Worm (Caenorhabditis elegans) whole organism, young adult: ENCODE measurements around the gene F41B5.12.

ENCODE experiments used
- B0035.1 ChIP-seq: sonication (generic microtip); optimal IDR thresholded peaks from 2 replicates; lab custom pipeline; 2016; ENCODE audit warnings: missing genetic modification characterization, mild to moderate bottlenecking, missing compliant biosample characterization, missing genotype, missing genetic modification reagents
- B0261.1 ChIP-seq: sonication (generic microtip); optimal IDR thresholded peaks from 2 replicates; lab custom pipeline; 2016; ENCODE audit warnings: mild to moderate bottlenecking, missing genetic modification characterization, moderate library complexity, missing compliant biosample characterization
- B0336.3 ChIP-seq: fragments of 200-800 bp; sonication (Bioruptor generic); IDR thresholded peaks from 2 replicates; pipeline ENCODE4 v1.3.6; 2022; ENCODE audit warnings: missing genetic modification characterization, missing compliant biosample characterization
- F37B4.10 ChIP-seq: fragments of 200-800 bp; sonication (Bioruptor generic); IDR thresholded peaks from 2 replicates; pipeline ENCODE4 v1.3.6; 2022; ENCODE audit warnings: missing genetic modification characterization, missing compliant biosample characterization
- F39B2.1 ChIP-seq: fragments of 200-800 bp; sonication (Bioruptor generic); IDR thresholded peaks from 2 replicates; pipeline ENCODE4 v1.3.6; 2022; ENCODE audit warnings: missing genetic modification reagents, missing genetic modification characterization, missing compliant biosample characterization
- F49E8.2 ChIP-seq: sonication (generic microtip); optimal IDR thresholded peaks from 3 replicates; lab custom pipeline; 2017; ENCODE audit warnings: missing genetic modification characterization, mild to moderate bottlenecking, missing compliant biosample characterization, antibody characterized with exemption, moderate library complexity; ENCODE audit not compliant: insufficient read depth
- F57A8.1 ChIP-seq: fragments of 200-800 bp; sonication (Bioruptor generic); optimal IDR thresholded peaks from 2 replicates; lab custom pipeline; 2018; ENCODE audit warnings: mild to moderate bottlenecking, missing genetic modification characterization, moderate library complexity, missing compliant biosample characterization
- K12H6.12 ChIP-seq: fragments of 200-800 bp; sonication (Bioruptor generic); optimal IDR thresholded peaks from 2 replicates; lab custom pipeline; 2018; ENCODE audit warnings: mild to moderate bottlenecking, missing genetic modification characterization, missing compliant biosample characterization
- Y79H2A.3 ChIP-seq: fragments of 200-800 bp; sonication (Bioruptor generic); conservative IDR thresholded peaks from 2 replicates; pipeline ENCODE4 v1.3.6; 2022; ENCODE audit warnings: missing genetic modification reagents, missing genetic modification characterization, missing compliant biosample characterization
- attf-3 ChIP-seq: fragments of 200-800 bp; sonication (Bioruptor generic); conservative IDR thresholded peaks from 2 replicates; pipeline ENCODE4 v1.3.6; 2022; ENCODE audit warnings: missing genetic modification reagents, missing genetic modification characterization, missing compliant biosample characterization
- attf-5 ChIP-seq: fragments of 200-800 bp; sonication (Bioruptor generic); optimal IDR thresholded peaks from 2 replicates; lab custom pipeline; 2018; ENCODE audit warnings: mild to moderate bottlenecking, missing genetic modification characterization, missing compliant biosample characterization
- attf-6 ChIP-seq: fragments of 200-800 bp; sonication (Bioruptor generic); IDR thresholded peaks from 2 replicates; pipeline ENCODE4 v1.3.6; 2022; ENCODE audit warnings: missing genetic modification reagents, missing genetic modification characterization, missing compliant biosample characterization
- bed-1 ChIP-seq: fragments of 200-800 bp; sonication (Bioruptor generic); IDR thresholded peaks from 2 replicates; pipeline ENCODE4 v1.3.6; 2022; ENCODE audit warnings: missing genetic modification reagents, missing genetic modification characterization, missing compliant biosample characterization
- cebp-1 ChIP-seq, 2 experiments: fragments of 200-800 bp in 1 of 2; sonication (Bioruptor generic) in 1 of 2; sonication (generic microtip) in 1 of 2; IDR thresholded peaks in 1 of 2; optimal IDR thresholded peaks in 1 of 2; 2 replicates each; pipeline versions ENCODE4 v1.3.6 to Lab custom; 2017 to 2022; ENCODE audit warnings: missing compliant biosample characterization in 2 of 2, missing genetic modification characterization in 2 of 2, mild to moderate bottlenecking in 1 of 2, missing genetic modification reagents in 1 of 2, moderate library complexity in 1 of 2
- ets-4 ChIP-seq: fragments of 200-800 bp; sonication (Bioruptor generic); optimal IDR thresholded peaks from 2 replicates; lab custom pipeline; 2018; ENCODE audit warnings: mild to moderate bottlenecking, missing genetic modification characterization, missing compliant biosample characterization
- gei-17 ChIP-seq: fragments of 200-800 bp; sonication (Bioruptor generic); optimal IDR thresholded peaks from 2 replicates; lab custom pipeline; 2018; ENCODE audit warnings: mild to moderate bottlenecking, missing genetic modification characterization, missing compliant biosample characterization
- hmg-1.2 ChIP-seq: fragments of 200-800 bp; sonication (Bioruptor generic); IDR thresholded peaks from 2 replicates; pipeline ENCODE4 v1.3.6; 2022; ENCODE audit warnings: missing genetic modification reagents, missing genetic modification characterization, missing compliant biosample characterization
- hmg-20 ChIP-seq: fragments of 200-800 bp; sonication (Bioruptor generic); IDR thresholded peaks from 2 replicates; pipeline ENCODE4 v1.3.6; 2022; ENCODE audit warnings: missing genetic modification reagents, missing genetic modification characterization, missing compliant biosample characterization
- let-607 ChIP-seq, 2 experiments: fragments of 200-800 bp in 1 of 2; sonication (Bioruptor generic) in 1 of 2; sonication (generic microtip) in 1 of 2; optimal IDR thresholded peaks; 2 replicates each; lab custom pipeline; 2016 to 2018; ENCODE audit warnings: mild to moderate bottlenecking in 2 of 2, missing compliant biosample characterization in 2 of 2, missing genetic modification characterization in 2 of 2, moderate library complexity in 2 of 2, missing genotype in 1 of 2
- lin-35 ChIP-seq, 3 experiments: fragments of 150-350 bp in 2 of 3; sonication (generic microtip) in 1 of 3; optimal IDR thresholded peaks; 2 replicates each; lab custom pipeline; 2014 to 2018; ENCODE audit warnings: missing biosample characterization in 3 of 3, missing genetic modification characterization in 3 of 3, missing genetic modification reagents in 3 of 3
- lin-54 ChIP-seq: fragments of 200-800 bp; sonication (Bioruptor generic); optimal IDR thresholded peaks from 2 replicates; lab custom pipeline; 2018; ENCODE audit warnings: mild to moderate bottlenecking, missing genetic modification characterization, missing compliant biosample characterization
- lir-1 ChIP-seq: fragments of 200-800 bp; sonication (Bioruptor generic); conservative IDR thresholded peaks from 2 replicates; pipeline ENCODE4 v1.3.6; 2022; ENCODE audit warnings: missing genetic modification reagents, missing genetic modification characterization, missing compliant biosample characterization
- madf-8 ChIP-seq: fragments of 200-800 bp; sonication (Bioruptor generic); conservative IDR thresholded peaks from 2 replicates; pipeline ENCODE4 v1.3.6; 2022; ENCODE audit warnings: missing genetic modification reagents, missing genetic modification characterization, missing compliant biosample characterization
- nhr-80 ChIP-seq: sonication (generic microtip); optimal IDR thresholded peaks from 2 replicates; lab custom pipeline; 2016; ENCODE audit warnings: missing genetic modification characterization, missing compliant biosample characterization
- sea-2 ChIP-seq: fragments of 200-800 bp; sonication (Bioruptor generic); IDR thresholded peaks from 2 replicates; pipeline ENCODE4 v1.3.6; 2022; ENCODE audit warnings: missing genetic modification characterization, missing compliant biosample characterization
- snpc-3.4 ChIP-seq: sonication (generic microtip); optimal IDR thresholded peaks from 2 replicates; lab custom pipeline; 2017; ENCODE audit warnings: missing genetic modification characterization, mild to moderate bottlenecking, missing compliant biosample characterization, antibody characterized with exemption, moderate library complexity, missing genotype, missing genetic modification reagents
- snpc-4 ChIP-seq, 5 experiments: fragments of 150-350 bp in 1 of 5; sonication (generic microtip) in 4 of 5; optimal IDR thresholded peaks; 2 replicates each; lab custom pipeline; 2014 to 2018; ENCODE audit warnings: missing genetic modification characterization in 5 of 5, missing biosample characterization in 3 of 5, antibody characterized with exemption in 2 of 5, mild to moderate bottlenecking in 2 of 5, missing compliant biosample characterization in 2 of 5, missing genotype in 2 of 5, moderate library complexity in 2 of 5, missing genetic modification reagents in 1 of 5
- unc-62 ChIP-seq: fragments of 150-350 bp; optimal IDR thresholded peaks from 2 replicates; lab custom pipeline; 2014; ENCODE audit warnings: missing biosample characterization, missing genetic modification reagents, missing genetic modification characterization

The F41B5.12 gene

DNA sequence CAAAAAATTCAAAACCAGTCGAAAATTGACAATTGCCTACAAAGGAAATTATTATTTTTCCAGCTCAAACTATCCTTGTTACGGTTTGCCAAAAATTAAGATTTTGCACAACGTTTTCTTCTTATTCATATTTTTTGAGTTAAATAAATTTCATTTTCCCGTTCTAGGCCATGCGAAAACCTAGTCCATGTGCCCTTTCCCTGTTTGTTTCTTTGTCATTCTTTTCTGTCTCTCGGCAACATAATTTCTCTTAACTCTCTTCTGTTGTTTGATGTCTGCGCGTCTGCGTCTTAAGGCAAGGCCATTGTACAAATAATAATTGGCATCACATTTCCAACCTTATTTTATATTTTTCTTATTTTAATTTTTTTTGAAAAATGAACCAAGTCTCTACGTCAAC lies 20.7 kb downstream of the F41B5.12 start, which contains the start of gene nhr-228:
nhr-228 (plus strand) TSS at position 261 of the 400 bp plus-strand sequence.
- TF ChIP-seq cebp-1 (GFP tag; IDR thresholded peaks at IDR 0.05; lab: Robert Waterston, UW) (no peak), cebp-1 (tag; optimal IDR thresholded peaks at IDR 0.05; lab: Kevin White, UChicago) (peak; percentile 35), lin-35 (GFP tag; optimal IDR thresholded peaks at IDR 0.05; lab: Kevin White, UChicago) (no peak), attf-3 (GFP tag; lab: Robert Waterston, UW) (no peak), nhr-80 (tag; lab: Kevin White, UChicago) (peak; percentile 68), bed-1 (GFP tag; lab: Robert Waterston, UW) (no peak), hmg-1.2 (GFP tag; lab: Robert Waterston, UW) (peak; percentile 70; the same call in 1 of the 2 replicates), attf-5 (GFP tag; lab: Kevin White, UChicago) (peak; percentile 66)

DNA sequence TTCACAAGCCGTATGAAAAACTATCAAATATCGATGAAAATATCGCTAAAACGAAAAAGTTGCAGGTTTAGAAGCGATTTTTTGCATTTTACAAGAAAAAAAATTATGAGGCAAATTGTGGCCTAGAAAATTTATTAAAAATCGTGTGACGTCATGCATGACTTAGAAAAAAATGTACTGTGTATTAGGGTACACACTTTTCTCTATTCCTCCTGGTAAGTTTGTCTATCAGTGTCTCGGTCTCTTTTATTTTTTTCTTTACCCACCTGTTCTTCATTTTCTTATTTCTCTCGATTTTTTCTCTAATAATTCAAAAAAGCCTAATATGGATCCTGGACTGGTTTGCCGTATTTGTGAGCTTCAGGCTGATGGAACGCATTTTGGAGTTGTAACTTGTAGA lies 24.3 kb downstream of the F41B5.12 start, which contains the start of gene nhr-227:
nhr-227 (plus strand) TSS at position 326 of the 400 bp plus-strand sequence.
- no peak for TF ChIP-seq K12H6.12 (tag; lab: Kevin White, UChicago)
- TF ChIP-seq snpc-4 (GFP tag; optimal IDR thresholded peaks at IDR 0.05; lab: Kevin White, UChicago), result no peak
- no peak for TF ChIP-seq snpc-4 (tag; optimal IDR thresholded peaks at IDR 0.05; lab: Kevin White, UChicago)
- no peak for TF ChIP-seq let-607 (tag; optimal IDR thresholded peaks at IDR 0.05; lab: Kevin White, UChicago)
- TF ChIP-seq B0336.3 (GFP tag; lab: Robert Waterston, UW), result no peak
- no peak for TF ChIP-seq ets-4 (GFP tag; lab: Kevin White, UChicago)
- no peak for TF ChIP-seq snpc-3.4 (tag; lab: Kevin White, UChicago)
- TF ChIP-seq lir-1 (GFP tag; lab: Robert Waterston, UW), result no peak
- no peak for TF ChIP-seq unc-62
- TF ChIP-seq B0035.1 (tag; lab: Kevin White, UChicago), result no peak
- no peak for TF ChIP-seq B0261.1 (tag; lab: Kevin White, UChicago)
- TF ChIP-seq hmg-20 (GFP tag; lab: Robert Waterston, UW), result no peak
- TF ChIP-seq F49E8.2 (tag; lab: Kevin White, UChicago), result no peak
- TF ChIP-seq F37B4.10 (GFP tag; lab: Robert Waterston, UW), result no peak
- no peak for TF ChIP-seq F57A8.1 (GFP tag; lab: Kevin White, UChicago)

DNA sequence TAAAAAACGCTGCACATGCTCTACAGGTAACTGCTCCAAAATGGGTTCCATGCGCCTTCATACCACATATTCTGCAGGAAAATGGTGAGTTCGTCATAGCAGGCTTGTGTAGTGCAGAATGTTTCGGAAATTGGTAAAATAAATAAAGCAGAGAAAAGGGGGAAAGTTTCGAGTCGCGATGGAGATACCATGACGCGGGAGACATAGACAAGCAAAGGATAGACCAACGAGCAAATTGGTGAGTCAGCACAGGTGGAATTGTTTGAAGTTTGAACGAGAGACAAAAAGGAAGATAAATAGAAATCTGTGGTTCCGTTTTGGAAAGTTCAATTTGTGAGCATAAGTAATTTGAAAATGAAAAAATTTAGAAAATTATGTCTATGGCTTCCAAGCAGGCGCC lies 29.6 kb downstream of the F41B5.12 start, which contains the start of gene nhr-225:
nhr-225 (minus strand) TSS at position 146 of the 400 bp plus-strand sequence.
- no peak for TF ChIP-seq F39B2.1 (GFP tag; lab: Robert Waterston, UW)
- TF ChIP-seq sea-2 (GFP tag; lab: Robert Waterston, UW), result no peak
- TF ChIP-seq lin-54, result no peak
- no peak for TF ChIP-seq Y79H2A.3
- no peak for TF ChIP-seq gei-17 (GFP tag; lab: Kevin White, UChicago)

DNA sequence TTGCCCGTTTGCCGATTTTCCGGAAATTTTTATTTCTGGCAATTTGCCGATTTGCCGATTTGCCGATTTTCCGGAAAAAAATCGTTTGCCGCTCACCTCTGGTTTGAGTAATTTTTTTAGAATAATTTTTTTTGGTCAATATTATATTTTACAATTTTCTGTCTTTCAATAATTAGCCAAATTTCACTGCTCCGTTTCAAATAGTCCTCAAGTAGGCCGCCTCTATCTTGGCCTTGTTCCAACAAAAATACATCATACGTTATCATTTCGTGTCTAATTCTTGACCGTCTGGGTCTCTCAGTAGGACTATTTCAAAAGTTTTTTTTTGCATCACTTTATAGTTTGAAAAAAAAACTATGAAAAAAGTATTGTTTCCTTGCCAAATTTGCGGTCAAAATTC lies 31.5 kb downstream of the F41B5.12 start, which contains the start of gene nhr-115:
nhr-115 (plus strand) TSS at position 301 of the 400 bp plus-strand sequence.
- TF ChIP-seq nhr-80 (tag; lab: Kevin White, UChicago) (peak; percentile 29), madf-8 (GFP tag; lab: Robert Waterston, UW) (no peak)

DNA sequence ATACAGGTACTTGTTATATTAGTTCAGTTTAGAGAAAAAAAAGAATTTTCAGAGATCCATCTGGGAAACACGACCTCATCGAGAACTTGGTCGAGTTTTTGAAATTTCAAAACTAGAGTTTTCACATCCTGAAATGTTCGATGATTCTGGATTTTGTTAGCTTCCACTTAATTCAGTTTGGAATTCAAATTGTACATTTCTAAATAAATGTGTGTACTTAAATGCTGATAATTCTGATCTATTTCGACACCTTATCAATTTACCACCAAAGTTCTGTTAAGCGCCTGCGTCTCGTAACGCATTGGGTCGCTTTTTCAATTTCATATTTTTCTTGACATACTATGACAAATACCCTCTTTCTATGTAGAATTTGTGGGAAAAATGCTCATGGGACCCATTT lies 33.8 kb downstream of the F41B5.12 start, which contains the start of gene nhr-226:
nhr-226 (plus strand) TSS at position 301 of the 400 bp plus-strand sequence.
- TF ChIP-seq nhr-80 (tag; lab: Kevin White, UChicago) (peak; percentile 43), attf-6 (GFP tag; lab: Robert Waterston, UW) (no peak)
